Fruit fly (Drosophila melanogaster) whole organism, embryonic: Measurements from ENCODE around the gene CG14194.

Experiments
- Aef1 ChIP-seq: fragments of 200-800 bp; sonication (Bioruptor generic); IDR thresholded peaks from 3 replicates; pipeline ENCODE4 v1.3.6; 2022; ENCODE audit warnings: missing biosample characterization, missing genetic modification characterization
- Bgb ChIP-seq: fragments of 200-800 bp; sonication (Bioruptor generic); IDR thresholded peaks from 2 replicates; pipeline ENCODE4 v1.3.6; 2022; ENCODE audit warnings: missing biosample characterization, missing genetic modification characterization; ENCODE audit not compliant: partially characterized antibody
- CG1024 ChIP-seq: fragments of 200-800 bp; sonication (Bioruptor generic); IDR thresholded peaks from 2 replicates; pipeline ENCODE4 v1.3.6; 2022; ENCODE audit warnings: missing biosample characterization, missing genetic modification characterization
- CG13624 ChIP-seq: fragments of 200-800 bp; sonication (Bioruptor generic); optimal IDR thresholded peaks from 2 replicates; lab custom pipeline; 2016; ENCODE audit warnings: missing biosample characterization, missing genetic modification characterization
- CG13775 ChIP-seq: fragments of 200-800 bp; sonication (Bioruptor generic); optimal IDR thresholded peaks from 3 replicates; lab custom pipeline; 2017; ENCODE audit warnings: missing biosample characterization, mild to moderate bottlenecking, missing genetic modification characterization
- CG14860 ChIP-seq: fragments of 200-800 bp; sonication (Bioruptor generic); IDR thresholded peaks from 3 replicates; pipeline ENCODE4 v1.3.6; 2022; ENCODE audit warnings: missing biosample characterization, missing genetic modification characterization; ENCODE audit not compliant: partially characterized antibody
- CG1647 ChIP-seq: fragments of 200-800 bp; sonication (Bioruptor generic); optimal IDR thresholded peaks from 3 replicates; lab custom pipeline; 2016; ENCODE audit warnings: missing biosample characterization, missing genetic modification characterization
- CG16813 ChIP-seq: fragments of 200-800 bp; sonication (Bioruptor generic); IDR thresholded peaks from 3 replicates; pipeline ENCODE4 v1.3.6; 2022; ENCODE audit warnings: missing biosample characterization, missing genetic modification characterization; ENCODE audit not compliant: partially characterized antibody
- CG17802 ChIP-seq: fragments of 200-800 bp; sonication (Bioruptor generic); optimal IDR thresholded peaks from 2 replicates; lab custom pipeline; 2018; ENCODE audit warnings: missing biosample characterization, mild to moderate bottlenecking, missing genetic modification characterization, moderate library complexity
- CG18476 ChIP-seq: fragments of 200-800 bp; sonication (Bioruptor generic); optimal IDR thresholded peaks from 2 replicates; lab custom pipeline; 2016; ENCODE audit warnings: missing biosample characterization, mild to moderate bottlenecking, missing genetic modification characterization
- CG18599 ChIP-seq: fragments of 200-800 bp; sonication (Bioruptor generic); optimal IDR thresholded peaks from 3 replicates; lab custom pipeline; 2017; ENCODE audit warnings: missing biosample characterization, missing genetic modification characterization, mild to moderate bottlenecking, moderate library complexity, missing genetic modification reagents
- CG18764 ChIP-seq: fragments of 200-800 bp; sonication (Bioruptor generic); optimal IDR thresholded peaks from 3 replicates; lab custom pipeline; 2016; ENCODE audit warnings: missing biosample characterization, missing genetic modification characterization
- CG30020 ChIP-seq: fragments of 200-800 bp; optimal IDR thresholded peaks from 2 replicates; lab custom pipeline; 2019; ENCODE audit warnings: missing biosample characterization, mild to moderate bottlenecking, missing genetic modification characterization, moderate library complexity
- CG31365 ChIP-seq: fragments of 200-800 bp; sonication (Bioruptor generic); optimal IDR thresholded peaks from 2 replicates; lab custom pipeline; 2018; ENCODE audit warnings: missing biosample characterization, mild to moderate bottlenecking, missing genetic modification characterization
- CG3281 ChIP-seq: fragments of 200-800 bp; sonication (Bioruptor generic); optimal IDR thresholded peaks from 3 replicates; lab custom pipeline; 2017; ENCODE audit warnings: missing biosample characterization, mild to moderate bottlenecking, missing genetic modification characterization
- CG43689 ChIP-seq: fragments of 200-800 bp; sonication (Bioruptor generic); IDR thresholded peaks from 2 replicates; pipeline ENCODE4 v1.3.6; 2022; ENCODE audit warnings: missing biosample characterization, missing genetic modification characterization
- CG4730 ChIP-seq: fragments of 200-800 bp; sonication (Bioruptor generic); IDR thresholded peaks from 2 replicates; pipeline ENCODE4 v1.3.6; 2022; ENCODE audit warnings: missing biosample characterization, missing genetic modification characterization
- CG6791 ChIP-seq: fragments of 200-800 bp; sonication (Bioruptor generic); IDR thresholded peaks from 3 replicates; pipeline ENCODE4 v1.3.6; 2022; ENCODE audit warnings: missing biosample characterization, missing genetic modification characterization; ENCODE audit not compliant: partially characterized antibody
- CG8281 ChIP-seq: fragments of 200-800 bp; sonication (Bioruptor generic); optimal IDR thresholded peaks from 2 replicates; lab custom pipeline; 2018; ENCODE audit warnings: missing biosample characterization, mild to moderate bottlenecking, missing genetic modification characterization, moderate library complexity
- CG8359 ChIP-seq: fragments of 200-800 bp; sonication (Bioruptor generic); optimal IDR thresholded peaks from 2 replicates; lab custom pipeline; 2017; ENCODE audit warnings: missing biosample characterization, mild to moderate bottlenecking, missing genetic modification characterization, borderline replicate concordance
- CG9817 ChIP-seq: fragments of 200-800 bp; sonication (Bioruptor generic); optimal IDR thresholded peaks from 2 replicates; lab custom pipeline; 2018; ENCODE audit warnings: missing biosample characterization, mild to moderate bottlenecking, missing genetic modification characterization, moderate library complexity
- CG9876 ChIP-seq: fragments of 200-800 bp; sonication (Bioruptor generic); optimal IDR thresholded peaks from 2 replicates; lab custom pipeline; 2016; ENCODE audit warnings: missing biosample characterization, missing genetic modification characterization
- CoRest ChIP-seq: fragments of 200-800 bp; sonication (Bioruptor generic); optimal IDR thresholded peaks from 3 replicates; lab custom pipeline; 2018; ENCODE audit warnings: missing biosample characterization, mild to moderate bottlenecking, missing genetic modification characterization, moderate library complexity
- D ChIP-seq, 2 experiments: fragments of 200-800 bp in 1 of 2; fragments of >200 bp in 1 of 2; sonication (Bioruptor generic) in 1 of 2; optimal IDR thresholded peaks; 2 replicates in 1 of 2; 3 replicates in 1 of 2; lab custom pipeline; 2017; ENCODE audit warnings: mild to moderate bottlenecking in 1 of 2, missing biosample characterization in 1 of 2, missing genetic modification characterization in 1 of 2, missing genetic modification reagents in 1 of 2
- D19A ChIP-seq: fragments of 200-800 bp; optimal IDR thresholded peaks from 3 replicates; lab custom pipeline; 2019; ENCODE audit warnings: missing biosample characterization, mild to moderate bottlenecking, missing genetic modification characterization, moderate library complexity
- Dbx ChIP-seq: fragments of 200-800 bp; sonication (Bioruptor generic); IDR thresholded peaks from 3 replicates; pipeline ENCODE4 v1.3.6; 2022; ENCODE audit warnings: missing biosample characterization, missing genetic modification characterization
- HLH4C ChIP-seq: fragments of 200-800 bp; sonication (Bioruptor generic); IDR thresholded peaks from 3 replicates; pipeline ENCODE4 v1.3.6; 2022; ENCODE audit warnings: missing biosample characterization, missing genetic modification characterization; ENCODE audit not compliant: partially characterized antibody
- HLHmδ ChIP-seq: fragments of 200-800 bp; sonication (Bioruptor generic); optimal IDR thresholded peaks from 2 replicates; lab custom pipeline; 2018; ENCODE audit warnings: missing biosample characterization, mild to moderate bottlenecking, missing genetic modification characterization, moderate library complexity
- Lhr ChIP-seq: fragments of 200-800 bp; sonication (Bioruptor generic); optimal IDR thresholded peaks from 3 replicates; lab custom pipeline; 2017; ENCODE audit warnings: mild to moderate bottlenecking, missing biosample characterization, missing genetic modification reagents, missing genetic modification characterization
- MESR4 ChIP-seq: fragments of 200-800 bp; sonication (Bioruptor generic); optimal IDR thresholded peaks from 2 replicates; lab custom pipeline; 2018; ENCODE audit warnings: missing biosample characterization, mild to moderate bottlenecking, missing genetic modification characterization, moderate library complexity
- NK7.1 ChIP-seq: fragments of 200-800 bp; sonication (Bioruptor generic); optimal IDR thresholded peaks from 3 replicates; lab custom pipeline; 2016; ENCODE audit warnings: missing biosample characterization, missing genetic modification characterization
- Six4 ChIP-seq: fragments of 200-800 bp; sonication (Bioruptor generic); optimal IDR thresholded peaks from 2 replicates; lab custom pipeline; 2016; ENCODE audit warnings: missing biosample characterization, missing genetic modification characterization
- al ChIP-seq: fragments of 200-800 bp; sonication (Bioruptor generic); IDR thresholded peaks from 2 replicates; pipeline ENCODE4 v1.3.6; 2022; ENCODE audit warnings: missing biosample characterization, missing genetic modification characterization
- bigmax ChIP-seq: fragments of 200-800 bp; sonication (Bioruptor generic); optimal IDR thresholded peaks from 2 replicates; lab custom pipeline; 2018; ENCODE audit warnings: missing biosample characterization, mild to moderate bottlenecking, missing genetic modification characterization
- btn ChIP-seq: fragments of 200-800 bp; sonication (Bioruptor generic); optimal IDR thresholded peaks from 2 replicates; lab custom pipeline; 2016; ENCODE audit warnings: missing biosample characterization, missing genetic modification characterization
- crol ChIP-seq: fragments of 200-800 bp; sonication (Bioruptor generic); IDR thresholded peaks from 2 replicates; pipeline ENCODE4 v1.3.6; 2022; ENCODE audit warnings: missing biosample characterization, missing genetic modification characterization
- gfzf ChIP-seq: fragments of 200-800 bp; sonication (Bioruptor generic); optimal IDR thresholded peaks from 2 replicates; lab custom pipeline; 2016; ENCODE audit warnings: missing biosample characterization, mild to moderate bottlenecking, missing genetic modification characterization, moderate library complexity
- hbn ChIP-seq: fragments of 200-800 bp; sonication (Bioruptor generic); IDR thresholded peaks from 2 replicates; pipeline ENCODE4 v1.3.6; 2022; ENCODE audit warnings: missing biosample characterization, missing genetic modification characterization; ENCODE audit not compliant: partially characterized antibody
- jing ChIP-seq: fragments of 200-800 bp; sonication (Bioruptor generic); optimal IDR thresholded peaks from 2 replicates; lab custom pipeline; 2018; ENCODE audit warnings: missing biosample characterization, mild to moderate bottlenecking, missing genetic modification characterization
- klu ChIP-seq: fragments of 200-800 bp; sonication (Bioruptor generic); IDR thresholded peaks from 2 replicates; pipeline ENCODE4 v1.3.6; 2022; ENCODE audit warnings: missing biosample characterization, missing genetic modification characterization
- lilli ChIP-seq: fragments of 200-800 bp; sonication (Bioruptor generic); optimal IDR thresholded peaks from 3 replicates; lab custom pipeline; 2016; ENCODE audit warnings: missing biosample characterization, missing genetic modification characterization
- nerfin-2 ChIP-seq: fragments of 200-800 bp; sonication (Bioruptor generic); IDR thresholded peaks from 2 replicates; pipeline ENCODE4 v1.3.6; 2022; ENCODE audit warnings: missing biosample characterization, missing genetic modification characterization; ENCODE audit not compliant: partially characterized antibody
- oc ChIP-seq: fragments of 200-800 bp; sonication (Bioruptor generic); optimal IDR thresholded peaks from 2 replicates; lab custom pipeline; 2018; ENCODE audit warnings: missing biosample characterization, mild to moderate bottlenecking, missing genetic modification characterization, moderate library complexity
- ro ChIP-seq: fragments of 200-800 bp; sonication (Bioruptor generic); IDR thresholded peaks from 2 replicates; pipeline ENCODE4 v1.3.6; 2022; ENCODE audit warnings: missing biosample characterization, missing genetic modification characterization
- sens-2 ChIP-seq: fragments of 200-800 bp; sonication (Bioruptor generic); IDR thresholded peaks from 2 replicates; pipeline ENCODE4 v1.3.6; 2022; ENCODE audit warnings: missing biosample characterization, missing genetic modification characterization
- so ChIP-seq: fragments of 200-800 bp; sonication (Bioruptor generic); IDR thresholded peaks from 3 replicates; pipeline ENCODE4 v1.3.6; 2022; ENCODE audit warnings: missing biosample characterization, missing genetic modification characterization
- stwl ChIP-seq: fragments of 200-800 bp; sonication (Bioruptor generic); optimal IDR thresholded peaks from 3 replicates; lab custom pipeline; 2018; ENCODE audit warnings: missing biosample characterization, mild to moderate bottlenecking, missing genetic modification characterization, moderate library complexity
- tin ChIP-seq: fragments of 200-800 bp; sonication (Bioruptor generic); optimal IDR thresholded peaks from 3 replicates; lab custom pipeline; 2016; ENCODE audit warnings: missing biosample characterization, missing genetic modification characterization
- wek ChIP-seq: fragments of 200-800 bp; sonication (Bioruptor generic); optimal IDR thresholded peaks from 3 replicates; lab custom pipeline; 2018; ENCODE audit warnings: missing biosample characterization, mild to moderate bottlenecking, missing genetic modification characterization, moderate library complexity

The CG14194 gene

dm6 chrX:19191597-19191996, 1.8 kb upstream of the CG14194 start:
- TF ChIP-seq hbn (GFP tag; lab: Robert Waterston, UW) = no peak
- TF ChIP-seq NK7.1 = no peak
- TF ChIP-seq HLH4C (GFP tag; lab: Robert Waterston, UW) = 0 out of 3 replicates have a peak, but pooled peaks have one; percentile 41
- peak; percentile 51 for TF ChIP-seq CG16813
- TF ChIP-seq klu (GFP tag; lab: Robert Waterston, UW) = no peak
- TF ChIP-seq D19A (tag; lab: Kevin White, UChicago) = peak; percentile 36
- no peak for TF ChIP-seq CG18476 (GFP tag; lab: Kevin White, UChicago)
- TF ChIP-seq CG31365 (tag; lab: Kevin White, UChicago) = no peak
- no peak for TF ChIP-seq CG3281 (GFP tag; lab: Kevin White, UChicago)
- no peak for TF ChIP-seq CG4730
- no peak for TF ChIP-seq crol
- TF ChIP-seq CG8359 = no peak
- TF ChIP-seq al (GFP tag; lab: Robert Waterston, UW) = no peak
- no peak for TF ChIP-seq Aef1 (GFP tag; lab: Robert Waterston, UW)
- TF ChIP-seq CG14860 (GFP tag; lab: Robert Waterston, UW) = peak; percentile 53; the same call in 1 of the 3 replicates
- no peak for TF ChIP-seq CG9876 (GFP tag; lab: Kevin White, UChicago)
- TF ChIP-seq ro (GFP tag; lab: Robert Waterston, UW) = no peak
- TF ChIP-seq CG6791 (GFP tag; lab: Robert Waterston, UW) = peak; percentile 46; the same call in 1 of the 3 replicates
- TF ChIP-seq nerfin-2 (GFP tag; lab: Robert Waterston, UW) = 0 out of 2 replicates have a peak, but pooled peaks have one; percentile 32
- TF ChIP-seq, all 482 proteins: peak for 6

dm6 chrX:19201630-19202029, 8.3 kb downstream of the CG14194 start, which contains the start of gene CG7990:
Gene CG7990 (minus strand): TSS chrX:19201979.
- TF ChIP-seq Bgb (peak; percentile 62), CG30020 (tag; lab: Kevin White, UChicago) (no peak), stwl (tag; lab: Kevin White, UChicago) (peak; percentile 95), CG9817 (tag; lab: Kevin White, UChicago) (no peak), CG18764 (GFP tag; lab: Kevin White, UChicago) (no peak), HLHmδ (GFP tag; lab: Kevin White, UChicago) (no peak), CoRest (no peak), CG13624 (no peak), CG1024 (GFP tag; lab: Robert Waterston, UW) (no peak), CG8281 (tag; lab: Kevin White, UChicago) (no peak), lilli (GFP tag; lab: Kevin White, UChicago) (no peak), MESR4 (GFP tag; lab: Kevin White, UChicago) (peak; percentile 2), CG43689 (GFP tag; lab: Robert Waterston, UW) (no peak), Six4 (GFP tag; lab: Kevin White, UChicago) (no peak), CG17802 (no peak), btn (GFP tag; lab: Kevin White, UChicago) (no peak), gfzf (GFP tag; lab: Kevin White, UChicago) (peak; percentile 75), CG1647 (no peak), oc (tag; lab: Kevin White, UChicago) (peak; percentile 6), tin (GFP tag; lab: Kevin White, UChicago) (no peak), wek (GFP tag; lab: Kevin White, UChicago) (no peak), CG13775 (GFP tag; lab: Kevin White, UChicago) (no peak), hbn (GFP tag; lab: Robert Waterston, UW) (peak; percentile 48; the same call in 1 of the 2 replicates), jing (GFP tag; lab: Kevin White, UChicago) (no peak), bigmax (no peak), D (optimal IDR thresholded peaks at IDR 0.05; lab: Kevin White, UChicago) (no peak), D (GFP tag; optimal IDR thresholded peaks at IDR 0.05; lab: Kevin White, UChicago) (no peak), so (GFP tag; lab: Robert Waterston, UW) (no peak), sens-2 (GFP tag; lab: Robert Waterston, UW) (no peak), Dbx (GFP tag; lab: Robert Waterston, UW) (no peak), CG18599 (GFP tag; lab: Kevin White, UChicago) (no peak), Lhr (GFP tag; lab: Kevin White, UChicago) (peak; percentile 26)
